Fruit fly (Drosophila melanogaster) whole organism, adult: ENCODE data around the gene pll.

Experiments
- CG11617 ChIP-seq: fragments of 200-800 bp; sonication (Bioruptor generic); optimal IDR thresholded peaks from 2 replicates; lab custom pipeline; 2017; ENCODE audit warnings: mild to moderate bottlenecking, missing biosample characterization, missing genetic modification reagents, missing genetic modification characterization
- CG12768 ChIP-seq: fragments of 200-800 bp; sonication (Bioruptor generic); optimal IDR thresholded peaks from 2 replicates; lab custom pipeline; 2017; ENCODE audit warnings: missing biosample characterization, missing genetic modification characterization, mild to moderate bottlenecking, moderate library complexity, missing genetic modification reagents
- CG33017 ChIP-seq: fragments of 200-800 bp; sonication (Bioruptor generic); optimal IDR thresholded peaks from 2 replicates; lab custom pipeline; 2018; ENCODE audit warnings: missing biosample characterization, mild to moderate bottlenecking, missing genetic modification characterization, moderate library complexity
- CG7045 ChIP-seq: fragments of 200-800 bp; sonication (Bioruptor generic); optimal IDR thresholded peaks from 2 replicates; lab custom pipeline; 2017; ENCODE audit warnings: missing biosample characterization, mild to moderate bottlenecking, missing genetic modification characterization
- cic ChIP-seq: fragments of 200-800 bp; sonication (Bioruptor generic); optimal IDR thresholded peaks from 2 replicates; lab custom pipeline; 2017; ENCODE audit warnings: missing biosample characterization, mild to moderate bottlenecking, missing genetic modification characterization, moderate library complexity
- ovo ChIP-seq: fragments of 200-800 bp; sonication (Bioruptor generic); optimal IDR thresholded peaks from 2 replicates; lab custom pipeline; 2016; ENCODE audit warnings: missing biosample characterization, missing genetic modification characterization

DNA sequence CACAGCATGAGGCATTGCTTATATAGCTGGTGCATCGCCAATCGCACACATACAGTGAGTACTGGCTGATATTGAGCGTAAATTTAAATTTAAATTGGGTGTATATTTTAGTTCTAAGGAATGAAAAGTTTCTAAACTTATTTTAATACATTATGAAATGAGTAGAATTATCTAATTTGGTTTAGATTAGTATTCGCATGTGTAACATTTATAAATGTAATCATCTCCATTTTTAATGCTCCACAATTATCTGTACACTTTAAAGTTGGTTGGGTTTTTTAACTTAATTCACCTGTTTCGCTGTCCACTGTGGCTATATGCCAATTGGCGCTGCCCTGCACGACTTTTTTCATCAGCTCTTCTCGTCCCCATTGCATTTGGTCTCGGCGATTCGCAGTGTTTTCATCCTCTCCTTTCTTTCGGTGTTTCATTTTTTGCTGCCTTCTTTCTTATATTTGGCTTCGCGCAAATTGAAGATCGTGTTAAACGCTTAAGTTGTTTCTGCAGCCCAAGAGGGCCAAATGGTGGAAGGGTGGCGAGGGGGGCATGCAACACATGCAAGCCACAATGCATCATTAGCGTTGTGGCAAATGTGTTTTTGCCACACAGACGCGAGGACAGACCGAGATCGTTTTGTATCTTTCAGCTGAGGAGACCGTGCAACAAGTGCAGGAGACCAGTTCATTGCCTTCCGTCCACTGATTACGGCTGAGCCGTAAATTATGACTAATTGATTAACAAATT, 51.3 kb downstream of the pll start:
- TF ChIP-seq CG7045 (GFP tag; lab: Kevin White, UChicago) (no peak), cic (no peak), CG11617 (GFP tag; lab: Kevin White, UChicago) (no peak), CG12768 (GFP tag; lab: Kevin White, UChicago) (no peak), CG33017 (tag; lab: Kevin White, UChicago) (no peak), ovo (no peak)
